Worm (Caenorhabditis elegans): Measurements from ENCODE around the gene pigk-1.
A peak's percentile ranks its signal among the peaks of the same experiment; 100 is the strongest.

Gene pigk-1

DNA sequence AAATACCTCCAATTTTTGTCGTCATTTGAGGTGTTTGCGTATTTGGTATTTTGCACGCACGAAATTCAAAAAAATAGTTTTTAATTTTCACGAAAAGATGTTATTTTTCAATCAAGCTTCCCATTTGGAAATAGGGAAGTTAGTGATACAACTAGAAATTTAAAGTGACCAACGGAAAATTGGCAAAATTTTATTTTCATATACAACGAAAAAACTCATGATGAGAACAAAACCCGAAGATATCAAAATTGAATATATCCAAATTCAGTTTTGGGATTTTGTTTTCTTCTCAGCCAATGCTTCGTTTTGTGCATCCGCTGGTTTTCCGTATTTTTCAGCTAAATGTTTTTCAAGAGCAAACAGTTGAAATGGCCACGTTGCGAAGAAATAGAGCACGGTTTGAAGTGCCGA lies 36.1 kb upstream of the pigk-1 start (continued):
- TF ChIP-seq vab-7 (GFP tag; IDR thresholded peaks at IDR 0.05) (no peak), unc-62 (GFP tag; optimal IDR thresholded peaks at IDR 0.05 in 1 of 2) (peak in 1 of 2 experiments; percentile 51), unc-62 (tag; optimal IDR thresholded peaks at IDR 0.05) (no peak), nhr-42 (GFP tag; IDR thresholded peaks at IDR 0.05) (no peak)

ce11 chrIV:11143228-11143444 lies 33.3 kb upstream of the pigk-1 start, which contains the start of gene F01G4.4:
F01G4.4 (plus strand) TSS chrIV:11143345.
- no peak for TF ChIP-seq hlh-11 (tag; optimal IDR thresholded peaks at IDR 0.05)
- no peak for TF ChIP-seq lin-15B (tag; optimal IDR thresholded peaks at IDR 0.05)
- no peak for TF ChIP-seq ces-1 (GFP tag; optimal IDR thresholded peaks at IDR 0.05)
- TF ChIP-seq nhr-237 (tag; optimal IDR thresholded peaks at IDR 0.05): no peak
- TF ChIP-seq dve-1 (tag; optimal IDR thresholded peaks at IDR 0.05; ENCODE audit: insufficient read depth): no peak
- TF ChIP-seq ctbp-1 (GFP tag; IDR thresholded peaks at IDR 0.05): no peak
- no peak for TF ChIP-seq pqm-1 (tag; optimal IDR thresholded peaks at IDR 0.05)
- TF ChIP-seq madf-9 (GFP tag; conservative IDR thresholded peaks at IDR 0.05): no peak
- no peak for TF ChIP-seq tag-97 (GFP tag; IDR thresholded peaks at IDR 0.05)
- TF ChIP-seq lir-3 (tag; optimal IDR thresholded peaks at IDR 0.05): no peak
- no peak for TF ChIP-seq daf-16 (GFP tag; optimal IDR thresholded peaks at IDR 0.05)
- no peak for TF ChIP-seq daf-16 (tag; optimal IDR thresholded peaks at IDR 0.05)
- TF ChIP-seq hmg-1.1 (GFP tag; IDR thresholded peaks at IDR 0.05): no peak
- no peak for TF ChIP-seq zfp-2 (tag; optimal IDR thresholded peaks at IDR 0.05)
- no peak for TF ChIP-seq F26F4.8 (GFP tag; conservative IDR thresholded peaks at IDR 0.05)
- no peak for TF ChIP-seq sdz-12 (GFP tag; optimal IDR thresholded peaks at IDR 0.05)
- no peak for TF ChIP-seq lin-13 (GFP tag; optimal IDR thresholded peaks at IDR 0.05)
- TF ChIP-seq saeg-2 (GFP tag; IDR thresholded peaks at IDR 0.05): no peak
- no peak for TF ChIP-seq hif-1 (tag; optimal IDR thresholded peaks at IDR 0.05)

- peak in 1 of 2 experiments; percentile 78 for TF ChIP-seq lsy-2 (tag; optimal IDR thresholded peaks at IDR 0.05)
- peak; percentile 21; the same call in 1 of the 2 replicates for TF ChIP-seq snpc-1.2 (GFP tag; IDR thresholded peaks at IDR 0.05)
- no peak for TF ChIP-seq mxl-2 (GFP tag; conservative IDR thresholded peaks at IDR 0.05)
- no peak for TF ChIP-seq F37D6.2 (tag; optimal IDR thresholded peaks at IDR 0.05)
- no peak for TF ChIP-seq F44E2.7 (GFP tag; IDR thresholded peaks at IDR 0.05)
- TF ChIP-seq T20F7.1 (GFP tag; optimal IDR thresholded peaks at IDR 0.05): peak; percentile 40
- no peak for TF ChIP-seq Y105C5A.15 (GFP tag; IDR thresholded peaks at IDR 0.05)
- no peak for TF ChIP-seq Y48G9A.11 (GFP tag; IDR thresholded peaks at IDR 0.05)
- TF ChIP-seq ZK337.2 (GFP tag; IDR thresholded peaks at IDR 0.05): no peak
- no peak for TF ChIP-seq ceh-28 (tag; optimal IDR thresholded peaks at IDR 0.05)
- no peak for TF ChIP-seq gei-8 (GFP tag; optimal IDR thresholded peaks at IDR 0.05)
- no peak for TF ChIP-seq aly-2 (tag; optimal IDR thresholded peaks at IDR 0.05)
- TF ChIP-seq Y5F2A.4 (GFP tag; optimal IDR thresholded peaks at IDR 0.05): no peak
- TF ChIP-seq saeg-2 (GFP tag; IDR thresholded peaks at IDR 0.05): no peak
- peak; percentile 32 for TF ChIP-seq unc-130 (GFP tag; optimal IDR thresholded peaks at IDR 0.05)
- TF ChIP-seq rbr-2 (tag; optimal IDR thresholded peaks at IDR 0.05): no peak
- no peak for TF ChIP-seq dmd-9 (GFP tag; IDR thresholded peaks at IDR 0.05)
- TF ChIP-seq dpl-1 (GFP tag; optimal IDR thresholded peaks at IDR 0.05): peak; percentile 93
- peak; percentile 64 for TF ChIP-seq F49E8.2 (tag; optimal IDR thresholded peaks at IDR 0.05; ENCODE audit: borderline replicate concordance)
- no peak for TF ChIP-seq fos-1 (tag; optimal IDR thresholded peaks at IDR 0.05)
- TF ChIP-seq lin-13 (GFP tag; optimal IDR thresholded peaks at IDR 0.05): no peak
- TF ChIP-seq unc-39 (tag; optimal IDR thresholded peaks at IDR 0.05): no peak
- peak; percentile 8 for TF ChIP-seq fkh-10 (GFP tag; optimal IDR thresholded peaks at IDR 0.05)
- TF ChIP-seq ZK546.5 (tag; optimal IDR thresholded peaks at IDR 0.05): peak in 1 of 2 experiments; percentile 9
- no peak for TF ChIP-seq mxl-3 (GFP tag; optimal IDR thresholded peaks at IDR 0.05)
- TF ChIP-seq zfp-3 (GFP tag; conservative IDR thresholded peaks at IDR 0.05): no peak
- no peak for TF ChIP-seq daf-16 (GFP tag; optimal IDR thresholded peaks at IDR 0.05)
- TF ChIP-seq daf-16 (tag; optimal IDR thresholded peaks at IDR 0.05): peak; percentile 34
- no peak for TF ChIP-seq nhr-76 (tag; optimal IDR thresholded peaks at IDR 0.05)
Observed at ce11 chrIV:11142314-11143227, 32.8 kb upstream of the pigk-1 start, which contains the start of gene skih-2. skih-2 (minus strand) TSS chrIV:11142364.
